In the genomic region with DNA sequence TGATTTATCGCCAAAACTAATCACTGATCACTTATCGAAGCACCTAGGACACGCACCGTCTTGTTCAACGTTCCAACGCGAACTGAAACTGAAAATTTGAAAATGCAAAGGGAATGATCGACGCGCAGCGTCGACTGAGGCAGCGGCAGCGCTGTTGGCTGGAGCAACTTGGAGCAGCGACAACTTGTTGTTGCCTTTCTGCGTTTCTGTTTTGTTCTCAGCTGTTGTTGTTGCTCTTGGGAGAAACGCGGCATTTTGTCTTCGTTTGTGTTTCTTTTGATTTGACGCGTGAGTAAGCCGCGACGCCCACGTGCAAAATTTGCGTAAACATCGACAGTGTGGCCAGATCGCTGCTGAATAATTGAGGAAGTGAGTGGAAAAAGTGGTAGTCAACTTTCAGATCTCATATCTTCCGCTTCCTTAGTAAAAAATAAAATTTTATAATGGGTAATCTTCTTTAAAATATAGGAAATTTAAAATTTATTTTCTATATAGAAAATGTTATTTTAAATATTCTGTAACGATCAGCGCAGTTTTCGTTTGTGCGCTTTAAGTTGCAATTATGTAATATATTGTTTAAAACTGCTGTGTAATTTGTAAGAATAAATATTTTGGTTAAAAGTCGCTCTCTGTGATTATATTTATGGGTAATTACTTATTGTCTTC, we compare ENCODE assay signal across 2 fruit fly cellular contexts.
TF ChIP-seq lines count a peak whose summit lies in the region.

A gene (minus strand): TSS at position 90 of the 666 bp plus-strand sequence.

TF ChIP-seq in whole organism, embryonic, 481 proteins besides CTCF, POLR2A, EP300 and RAD21 (continued from another document and continues in another):
- TF ChIP-seq Ets65A (GFP tag; lab: Kevin White, UChicago), result peak; percentile 30
- TF ChIP-seq Blimp-1 (GFP tag; optimal IDR thresholded peaks at IDR 0.05; lab: Kevin White, UChicago), result no peak
- TF ChIP-seq Ada2b (GFP tag; IDR thresholded peaks at IDR 0.05; lab: Robert Waterston, UW), result no peak
- no peak for TF ChIP-seq CG7963 (GFP tag; IDR thresholded peaks at IDR 0.05; lab: Robert Waterston, UW; ENCODE audit: partially characterized antibody)
- peak; percentile 54 for TF ChIP-seq vvl (GFP tag; IDR thresholded peaks at IDR 0.05; lab: Robert Waterston, UW)
- TF ChIP-seq Rfx (GFP tag; IDR thresholded peaks at IDR 0.05; lab: Robert Waterston, UW), result 0 out of 2 replicates have a peak, but pooled peaks have one; percentile 23
- TF ChIP-seq Trl (optimal IDR thresholded peaks at IDR 0.05; lab: Kevin White, UChicago), result peak in 1 of 2 experiments; percentile 33
- no peak for TF ChIP-seq Trl (GFP tag; optimal IDR thresholded peaks at IDR 0.05; lab: Kevin White, UChicago)
- peak; percentile 17 for TF ChIP-seq Meics (GFP tag; optimal IDR thresholded peaks at IDR 0.05; lab: Kevin White, UChicago)
- TF ChIP-seq CG7786 (GFP tag; optimal IDR thresholded peaks at IDR 0.05; lab: Kevin White, UChicago), result no peak
- TF ChIP-seq gfzf (GFP tag; optimal IDR thresholded peaks at IDR 0.05; lab: Kevin White, UChicago), result peak; percentile 32
- TF ChIP-seq grau (tag; optimal IDR thresholded peaks at IDR 0.05; lab: Kevin White, UChicago), result peak; percentile 11
- TF ChIP-seq CG42726 (GFP tag; IDR thresholded peaks at IDR 0.05; lab: Robert Waterston, UW; ENCODE audit: partially characterized antibody), result 0 out of 2 replicates have a peak, but pooled peaks have one; percentile 47
- no peak for TF ChIP-seq C15 (GFP tag; IDR thresholded peaks at IDR 0.05; lab: Robert Waterston, UW)
- peak; percentile 68 for TF ChIP-seq dm (GFP tag; optimal IDR thresholded peaks at IDR 0.05; lab: Kevin White, UChicago)
- peak; percentile 22; the same call in 1 of the 3 replicates for TF ChIP-seq row (GFP tag; IDR thresholded peaks at IDR 0.05; lab: Robert Waterston, UW)
- TF ChIP-seq tup (GFP tag; optimal IDR thresholded peaks at IDR 0.05; lab: Kevin White, UChicago), result no peak
- TF ChIP-seq CG32532 (GFP tag; IDR thresholded peaks at IDR 0.05; lab: Robert Waterston, UW), result peak; percentile 20; the same call in 1 of the 2 replicates
- peak; percentile 10 for TF ChIP-seq CG12391 (tag; optimal IDR thresholded peaks at IDR 0.05; lab: Kevin White, UChicago)
- peak; percentile 3 for TF ChIP-seq CG18262 (tag; optimal IDR thresholded peaks at IDR 0.05; lab: Kevin White, UChicago)
- TF ChIP-seq unpg (GFP tag; optimal IDR thresholded peaks at IDR 0.05; lab: Kevin White, UChicago), result peak; percentile 0
- peak; percentile 79 for TF ChIP-seq Jarid2 (GFP tag; optimal IDR thresholded peaks at IDR 0.05; lab: Kevin White, UChicago)
- no peak for TF ChIP-seq stc (GFP tag; IDR thresholded peaks at IDR 0.05; lab: Robert Waterston, UW)
- peak; percentile 96; the same call in 3 of the 4 replicates for TF ChIP-seq chinmo (GFP tag; IDR thresholded peaks at IDR 0.05; lab: Robert Waterston, UW; ENCODE audit: partially characterized antibody)
- peak; percentile 58 for TF ChIP-seq sd (tag; optimal IDR thresholded peaks at IDR 0.05; lab: Kevin White, UChicago)
- TF ChIP-seq Lpt (GFP tag; optimal IDR thresholded peaks at IDR 0.05; lab: Kevin White, UChicago), result no peak
- peak; percentile 17; the same call in 1 of the 3 replicates for TF ChIP-seq ci (GFP tag; IDR thresholded peaks at IDR 0.05; lab: Robert Waterston, UW)
- TF ChIP-seq grn (GFP tag; optimal IDR thresholded peaks at IDR 0.05; lab: Kevin White, UChicago), result peak; percentile 55
- peak; percentile 7 for TF ChIP-seq CG8359 (GFP tag; optimal IDR thresholded peaks at IDR 0.05; lab: Kevin White, UChicago; ENCODE audit: borderline replicate concordance)
- TF ChIP-seq CG2199 (GFP tag; IDR thresholded peaks at IDR 0.05; lab: Robert Waterston, UW), result 0 out of 3 replicates have a peak, but pooled peaks have one; percentile 51
- peak; percentile 59 for TF ChIP-seq CG5180 (GFP tag; optimal IDR thresholded peaks at IDR 0.05; lab: Kevin White, UChicago)
- TF ChIP-seq kah (GFP tag; optimal IDR thresholded peaks at IDR 0.05; lab: Kevin White, UChicago), result peak; percentile 90
- no peak for TF ChIP-seq HLH4C (GFP tag; IDR thresholded peaks at IDR 0.05; lab: Robert Waterston, UW; ENCODE audit: partially characterized antibody)
- TF ChIP-seq tin (GFP tag; optimal IDR thresholded peaks at IDR 0.05; lab: Kevin White, UChicago), result no peak
- TF ChIP-seq Ets97D (GFP tag; optimal IDR thresholded peaks at IDR 0.05; lab: Kevin White, UChicago), result peak; percentile 25
- peak; percentile 77 for TF ChIP-seq stwl (tag; optimal IDR thresholded peaks at IDR 0.05; lab: Kevin White, UChicago)
- no peak for TF ChIP-seq bowl (GFP tag; IDR thresholded peaks at IDR 0.05; lab: Robert Waterston, UW)
- peak; percentile 4 for TF ChIP-seq Deaf1 (tag; optimal IDR thresholded peaks at IDR 0.05; lab: Kevin White, UChicago)
- TF ChIP-seq CG4360 (GFP tag; IDR thresholded peaks at IDR 0.05; lab: Robert Waterston, UW), result peak; percentile 93
- no peak for TF ChIP-seq CG17361 (GFP tag; IDR thresholded peaks at IDR 0.05; lab: Robert Waterston, UW)
- peak in 1 of 2 experiments; percentile 54 for TF ChIP-seq Pdp1 (GFP tag; optimal IDR thresholded peaks at IDR 0.05; lab: Kevin White, UChicago)
- TF ChIP-seq CG10267 (tag; optimal IDR thresholded peaks at IDR 0.05; lab: Kevin White, UChicago), result peak; percentile 1
- peak in 1 of 2 experiments; percentile 64 for TF ChIP-seq Eip74EF (GFP tag; optimal IDR thresholded peaks at IDR 0.05; lab: Kevin White, UChicago)
- no peak for TF ChIP-seq B-H2 (GFP tag; optimal IDR thresholded peaks at IDR 0.05; lab: Kevin White, UChicago)
- TF ChIP-seq CG13894 (tag; optimal IDR thresholded peaks at IDR 0.05; lab: Kevin White, UChicago), result peak; percentile 13
- peak; percentile 44 for TF ChIP-seq Neu2 (GFP tag; optimal IDR thresholded peaks at IDR 0.05; lab: Kevin White, UChicago; ENCODE audit: borderline replicate concordance)
- no peak for TF ChIP-seq Tbp (GFP tag; optimal IDR thresholded peaks at IDR 0.05; lab: Kevin White, UChicago)
- TF ChIP-seq CG2889 (GFP tag; IDR thresholded peaks at IDR 0.05; lab: Robert Waterston, UW), result no peak
- TF ChIP-seq luna (GFP tag; optimal IDR thresholded peaks at IDR 0.05; lab: Kevin White, UChicago), result no peak
- no peak for TF ChIP-seq gcm (GFP tag; optimal IDR thresholded peaks at IDR 0.05; lab: Kevin White, UChicago)
- no peak for TF ChIP-seq z (GFP tag; IDR thresholded peaks at IDR 0.05; lab: Robert Waterston, UW)
- TF ChIP-seq usp (GFP tag; optimal IDR thresholded peaks at IDR 0.05; lab: Kevin White, UChicago), result no peak
- TF ChIP-seq gcm2 (GFP tag; optimal IDR thresholded peaks at IDR 0.05; lab: Kevin White, UChicago), result no peak
- TF ChIP-seq sr (GFP tag; IDR thresholded peaks at IDR 0.05; lab: Robert Waterston, UW), result peak; percentile 86
- peak; percentile 5 for TF ChIP-seq CG15479 (GFP tag; optimal IDR thresholded peaks at IDR 0.05; lab: Kevin White, UChicago)
- no peak for TF ChIP-seq CG9932 (GFP tag; IDR thresholded peaks at IDR 0.05; lab: Robert Waterston, UW)
- peak; percentile 8; the same call in 1 of the 2 replicates for TF ChIP-seq seq (GFP tag; IDR thresholded peaks at IDR 0.05; lab: Robert Waterston, UW)
- peak; percentile 82 for TF ChIP-seq CG12769 (tag; optimal IDR thresholded peaks at IDR 0.05; lab: Kevin White, UChicago)
- no peak for TF ChIP-seq Doc2 (GFP tag; IDR thresholded peaks at IDR 0.05; lab: Robert Waterston, UW)
- no peak for TF ChIP-seq Myb (GFP tag; optimal IDR thresholded peaks at IDR 0.05; lab: Kevin White, UChicago)

TF ChIP-seq in whole organism, prepupa, 60 proteins besides CTCF, POLR2A, EP300 and RAD21 (continued from another document):
- peak; percentile 71 for TF ChIP-seq Eip78C (GFP tag; lab: Kevin White, UChicago)
- TF ChIP-seq CG6808 (GFP tag; optimal IDR thresholded peaks at IDR 0.05; lab: Kevin White, UChicago), result peak; percentile 4
- TF ChIP-seq Hr38 (GFP tag; optimal IDR thresholded peaks at IDR 0.05; lab: Kevin White, UChicago), result no peak
- peak; percentile 13; the same call in 1 of the 3 replicates for TF ChIP-seq CG8119 (GFP tag; IDR thresholded peaks at IDR 0.05; lab: Robert Waterston, UW)
- TF ChIP-seq CG16779 (tag; optimal IDR thresholded peaks at IDR 0.05; lab: Kevin White, UChicago), result no peak
- TF ChIP-seq CG10669 (GFP tag; optimal IDR thresholded peaks at IDR 0.05; lab: Kevin White, UChicago), result no peak
- peak; percentile 7 for TF ChIP-seq CG9139 (GFP tag; optimal IDR thresholded peaks at IDR 0.05; lab: Kevin White, UChicago)
- no peak for TF ChIP-seq CG8319 (GFP tag; optimal IDR thresholded peaks at IDR 0.05; lab: Kevin White, UChicago)
- TF ChIP-seq Ets21C (GFP tag; optimal IDR thresholded peaks at IDR 0.05; lab: Kevin White, UChicago), result no peak
- TF ChIP-seq CG4318 (GFP tag; optimal IDR thresholded peaks at IDR 0.05; lab: Kevin White, UChicago), result no peak
- no peak for TF ChIP-seq CG6792 (GFP tag; optimal IDR thresholded peaks at IDR 0.05; lab: Kevin White, UChicago)
- TF ChIP-seq CG32006 (GFP tag; optimal IDR thresholded peaks at IDR 0.05; lab: Kevin White, UChicago), result no peak
- no peak for TF ChIP-seq fd59A (GFP tag; optimal IDR thresholded peaks at IDR 0.05; lab: Kevin White, UChicago)
- TF ChIP-seq Sox15 (GFP tag; optimal IDR thresholded peaks at IDR 0.05; lab: Kevin White, UChicago), result no peak
- peak; percentile 17 for TF ChIP-seq CG3919 (GFP tag; optimal IDR thresholded peaks at IDR 0.05; lab: Kevin White, UChicago)
- no peak for TF ChIP-seq CG31627 (GFP tag; optimal IDR thresholded peaks at IDR 0.05; lab: Kevin White, UChicago)
- no peak for TF ChIP-seq Lpt (GFP tag; optimal IDR thresholded peaks at IDR 0.05; lab: Kevin White, UChicago)
- no peak for TF ChIP-seq CG8632 (GFP tag; optimal IDR thresholded peaks at IDR 0.05; lab: Kevin White, UChicago)
- TF ChIP-seq esn (GFP tag; optimal IDR thresholded peaks at IDR 0.05; lab: Kevin White, UChicago), result peak; percentile 21
- no peak for TF ChIP-seq cyc (GFP tag; optimal IDR thresholded peaks at IDR 0.05; lab: Kevin White, UChicago)
- no peak for TF ChIP-seq lz (GFP tag; optimal IDR thresholded peaks at IDR 0.05; lab: Kevin White, UChicago)
- TF ChIP-seq CG15336 (GFP tag; IDR thresholded peaks at IDR 0.05; lab: Robert Waterston, UW), result peak; percentile 19; the same call in 1 of the 2 replicates
- TF ChIP-seq Gug (GFP tag; IDR thresholded peaks at IDR 0.05; lab: Robert Waterston, UW), result no peak
- TF ChIP-seq Smox (GFP tag; optimal IDR thresholded peaks at IDR 0.05; lab: Kevin White, UChicago), result no peak
- no peak for TF ChIP-seq spab (GFP tag; optimal IDR thresholded peaks at IDR 0.05; lab: Kevin White, UChicago)
- no peak for TF ChIP-seq Sox14 (GFP tag; optimal IDR thresholded peaks at IDR 0.05; lab: Kevin White, UChicago)
- TF ChIP-seq dsx (GFP tag; optimal IDR thresholded peaks at IDR 0.05; lab: Kevin White, UChicago; ENCODE audit: poor library complexity, severe bottlenecking), result no peak
- TF ChIP-seq vri (GFP tag; optimal IDR thresholded peaks at IDR 0.05; lab: Kevin White, UChicago), result no peak
- no peak for TF ChIP-seq CG11902 (GFP tag; optimal IDR thresholded peaks at IDR 0.05; lab: Kevin White, UChicago)
- no peak for TF ChIP-seq Hr4 (GFP tag; optimal IDR thresholded peaks at IDR 0.05; lab: Kevin White, UChicago)
- peak; percentile 12 for TF ChIP-seq achi (GFP tag; optimal IDR thresholded peaks at IDR 0.05; lab: Kevin White, UChicago)
- no peak for TF ChIP-seq CG10631 (GFP tag; optimal IDR thresholded peaks at IDR 0.05; lab: Kevin White, UChicago)
- TF ChIP-seq topi (GFP tag; optimal IDR thresholded peaks at IDR 0.05; lab: Kevin White, UChicago), result no peak
- peak; percentile 7 for TF ChIP-seq CG34406 (GFP tag; optimal IDR thresholded peaks at IDR 0.05; lab: Kevin White, UChicago)
- no peak for TF ChIP-seq CG11762 (GFP tag; optimal IDR thresholded peaks at IDR 0.05; lab: Kevin White, UChicago; ENCODE audit: insufficient read depth)
- no peak for TF ChIP-seq salr (GFP tag; optimal IDR thresholded peaks at IDR 0.05; lab: Kevin White, UChicago)
- TF ChIP-seq fd85E (GFP tag; optimal IDR thresholded peaks at IDR 0.05; lab: Kevin White, UChicago), result no peak
- TF ChIP-seq CG7368 (GFP tag; optimal IDR thresholded peaks at IDR 0.05; lab: Kevin White, UChicago), result no peak
- TF ChIP-seq Sox102F (GFP tag; optimal IDR thresholded peaks at IDR 0.05; lab: Kevin White, UChicago), result no peak
